Worm (Caenorhabditis elegans): ENCODE measurements around the gene rfc-2.
"Not testable (repeated sequence)": the region's sequence is repeated elsewhere in the genome, so short reads cannot be mapped to it uniquely, and the experiment has no call there.

- not testable (repeated sequence) for TF ChIP-seq zfh-2 (GFP tag; conservative IDR thresholded peaks at IDR 0.05); B0336.3 (GFP tag; IDR thresholded peaks at IDR 0.05); Y53F4B.3 (GFP tag; IDR thresholded peaks at IDR 0.05); unc-62 (GFP tag; optimal IDR thresholded peaks at IDR 0.05); pha-4 (tag; optimal IDR thresholded peaks at IDR 0.05); Y79H2A.3 (GFP tag; conservative IDR thresholded peaks at IDR 0.05); rpc-1 (optimal IDR thresholded peaks at IDR 0.05); rpc-1 (tag; optimal IDR thresholded peaks at IDR 0.05); F49E8.2 (tag; optimal IDR thresholded peaks at IDR 0.05; ENCODE audit: insufficient read depth); F55B11.4 (tag; optimal IDR thresholded peaks at IDR 0.05; ENCODE audit: borderline replicate concordance, insufficient read depth); ceh-58 (GFP tag; IDR thresholded peaks at IDR 0.05); B0035.1 (tag; optimal IDR thresholded peaks at IDR 0.05); ceh-91 (GFP tag; IDR thresholded peaks at IDR 0.05); dpl-1 (GFP tag; optimal IDR thresholded peaks at IDR 0.05)
These were observed 6.3 kb upstream of the rfc-2 start, which contains the start of gene F58F6.6 for ce11 chrIV:1340788-1341187.

Data from whole organism, young adult.